Worm (Caenorhabditis elegans) whole organism, L3 larva: ENCODE measurements around the gene xpo-3.

Experiments
- R02D3.7 ChIP-seq: fragments of 150-350 bp; optimal IDR thresholded peaks from 2 replicates; lab custom pipeline; 2014; ENCODE audit warnings: missing biosample characterization, missing genetic modification characterization
- aly-2 ChIP-seq: fragments of 150-350 bp; optimal IDR thresholded peaks from 2 replicates; lab custom pipeline; 2014; ENCODE audit warnings: missing biosample characterization, missing genetic modification characterization
- ceh-16 ChIP-seq: sonication (generic microtip); optimal IDR thresholded peaks from 2 replicates; lab custom pipeline; 2017; ENCODE audit warnings: missing biosample characterization, missing genetic modification characterization
- ceh-82 ChIP-seq: fragments of 150-350 bp; optimal IDR thresholded peaks from 2 replicates; lab custom pipeline; 2014; ENCODE audit warnings: missing biosample characterization, missing genetic modification characterization
- ceh-9 ChIP-seq: sonication (generic microtip); optimal IDR thresholded peaks from 2 replicates; lab custom pipeline; 2018; ENCODE audit warnings: missing biosample characterization, missing genetic modification characterization
- daf-12 ChIP-seq: fragments of 150-350 bp; optimal IDR thresholded peaks from 2 replicates; lab custom pipeline; 2014; ENCODE audit warnings: missing biosample characterization, missing genetic modification reagents, missing genetic modification characterization
- egl-5 ChIP-seq: fragments of 150-350 bp; optimal IDR thresholded peaks from 2 replicates; lab custom pipeline; 2017; ENCODE audit warnings: missing biosample characterization, missing genetic modification reagents, missing genetic modification characterization, inconsistent platforms
- elt-1 ChIP-seq: fragments of 150-350 bp; optimal IDR thresholded peaks from 2 replicates; lab custom pipeline; 2014; ENCODE audit warnings: missing biosample characterization, missing genetic modification characterization
- elt-2 ChIP-seq: sonication (generic microtip); optimal IDR thresholded peaks from 2 replicates; lab custom pipeline; 2016; ENCODE audit warnings: missing genetic modification reagents, mild to moderate bottlenecking, missing genetic modification characterization, missing compliant biosample characterization
- eor-1 ChIP-seq, 2 experiments: fragments of 150-350 bp; optimal IDR thresholded peaks; 2 replicates each; lab custom pipeline; 2014 to 2018; ENCODE audit warnings: missing biosample characterization in 2 of 2, missing genetic modification characterization in 2 of 2
- fkh-10 ChIP-seq: sonication (generic microtip); optimal IDR thresholded peaks from 2 replicates; lab custom pipeline; 2017; ENCODE audit warnings: missing biosample characterization, missing genetic modification reagents, missing genetic modification characterization
- fos-1 ChIP-seq: fragments of 150-350 bp; optimal IDR thresholded peaks from 2 replicates; lab custom pipeline; 2014; ENCODE audit warnings: missing biosample characterization, missing genetic modification characterization
- hmg-11 ChIP-seq: sonication (generic microtip); optimal IDR thresholded peaks from 2 replicates; lab custom pipeline; 2016; ENCODE audit warnings: missing genetic modification characterization, missing compliant biosample characterization
- jun-1 ChIP-seq: fragments of 150-350 bp; optimal IDR thresholded peaks from 2 replicates; lab custom pipeline; 2014; ENCODE audit warnings: missing biosample characterization, missing genetic modification reagents, missing genetic modification characterization
- lin-15B ChIP-seq: fragments of 150-350 bp; optimal IDR thresholded peaks from 2 replicates; lab custom pipeline; 2014; ENCODE audit warnings: missing biosample characterization, missing genetic modification characterization
- lin-39 ChIP-seq: fragments of 150-350 bp; optimal IDR thresholded peaks from 2 replicates; lab custom pipeline; 2018; ENCODE audit warnings: missing biosample characterization, missing genetic modification reagents, missing genetic modification characterization
- lsy-12 ChIP-seq: sonication (generic microtip); optimal IDR thresholded peaks from 2 replicates; lab custom pipeline; 2016; ENCODE audit warnings: mild to moderate bottlenecking, missing genetic modification characterization, missing compliant biosample characterization
- nfya-1 ChIP-seq: sonication (generic microtip); optimal IDR thresholded peaks from 2 replicates; lab custom pipeline; 2017; ENCODE audit warnings: missing genetic modification characterization, mild to moderate bottlenecking, missing compliant biosample characterization, antibody characterized with exemption, moderate library complexity; ENCODE audit not compliant: insufficient read depth
- nhr-11 ChIP-seq: fragments of 150-350 bp; optimal IDR thresholded peaks from 2 replicates; lab custom pipeline; 2014; ENCODE audit warnings: missing biosample characterization, missing genetic modification characterization
- nhr-12 ChIP-seq: fragments of 150-350 bp; optimal IDR thresholded peaks from 2 replicates; lab custom pipeline; 2014; ENCODE audit warnings: missing biosample characterization, missing genetic modification characterization
- nhr-23 ChIP-seq: fragments of 150-350 bp; optimal IDR thresholded peaks from 2 replicates; lab custom pipeline; 2014; ENCODE audit warnings: missing biosample characterization, missing genetic modification reagents, missing genetic modification characterization
- nhr-237 ChIP-seq: fragments of 150-350 bp; optimal IDR thresholded peaks from 2 replicates; lab custom pipeline; 2014; ENCODE audit warnings: missing biosample characterization, missing genetic modification characterization
- nhr-25 ChIP-seq: sonication (generic microtip); optimal IDR thresholded peaks from 2 replicates; lab custom pipeline; 2017; ENCODE audit warnings: missing biosample characterization, missing genetic modification characterization
- nhr-28 ChIP-seq: fragments of 150-350 bp; optimal IDR thresholded peaks from 2 replicates; lab custom pipeline; 2014; ENCODE audit warnings: missing biosample characterization, missing genetic modification characterization
- nhr-43 ChIP-seq: sonication (generic microtip); optimal IDR thresholded peaks from 2 replicates; lab custom pipeline; 2016; ENCODE audit warnings: mild to moderate bottlenecking, missing genetic modification characterization, missing compliant biosample characterization; ENCODE audit not compliant: poor library complexity, severe bottlenecking
- nhr-67 ChIP-seq: fragments of 150-350 bp; optimal IDR thresholded peaks from 2 replicates; lab custom pipeline; 2014; ENCODE audit warnings: missing biosample characterization, missing genetic modification characterization
- nhr-76 ChIP-seq: fragments of 150-350 bp; sonication (generic microtip); optimal IDR thresholded peaks from 5 replicates; lab custom pipeline; 2014; ENCODE audit warnings: missing biosample characterization, missing genetic modification characterization
- nhr-77 ChIP-seq: fragments of 150-350 bp; optimal IDR thresholded peaks from 2 replicates; lab custom pipeline; 2014; ENCODE audit warnings: missing biosample characterization, missing genetic modification characterization
- pha-4 ChIP-seq: fragments of 150-350 bp; optimal IDR thresholded peaks from 2 replicates; lab custom pipeline; 2014; ENCODE audit warnings: missing biosample characterization, missing genetic modification reagents, missing genetic modification characterization
- pqm-1 ChIP-seq: fragments of 150-350 bp; optimal IDR thresholded peaks from 2 replicates; lab custom pipeline; 2017; ENCODE audit warnings: missing biosample characterization, missing genetic modification characterization, inconsistent platforms
- snpc-4 ChIP-seq: fragments of 150-350 bp; optimal IDR thresholded peaks from 2 replicates; lab custom pipeline; 2014; ENCODE audit warnings: missing biosample characterization, missing genetic modification characterization
- unc-62 ChIP-seq: fragments of 150-350 bp; sonication (generic microtip); optimal IDR thresholded peaks from 4 replicates; lab custom pipeline; 2014; ENCODE audit warnings: missing biosample characterization, missing genetic modification reagents, missing genetic modification characterization
- zag-1 ChIP-seq: fragments of 150-350 bp; optimal IDR thresholded peaks from 2 replicates; lab custom pipeline; 2014; ENCODE audit warnings: missing biosample characterization, missing genetic modification characterization
- ztf-11 ChIP-seq: fragments of 150-350 bp; optimal IDR thresholded peaks from 2 replicates; lab custom pipeline; 2014; ENCODE audit warnings: missing biosample characterization, missing genetic modification characterization
- ztf-4 ChIP-seq: fragments of 150-350 bp; optimal IDR thresholded peaks from 2 replicates; lab custom pipeline; 2014; ENCODE audit warnings: missing biosample characterization, missing genetic modification characterization

The xpo-3 gene

ce11 chrIV:7902221-7902904 lies 21.5 kb downstream of the xpo-3 start, which contains the start of gene arp-11:
Gene arp-11, minus strand, starts transcription at chrIV:7902271.
- TF ChIP-seq daf-12: no peak
- TF ChIP-seq pha-4 (tag; lab: Kevin White, UChicago): peak; percentile 92
- TF ChIP-seq nfya-1 (tag; lab: Kevin White, UChicago): peak; percentile 90
- TF ChIP-seq lin-39: peak; percentile 15
- no peak for TF ChIP-seq ztf-11 (tag; lab: Kevin White, UChicago)
- TF ChIP-seq ceh-82 (tag; lab: Kevin White, UChicago): no peak
- TF ChIP-seq lsy-12: peak; percentile 54
- no peak for TF ChIP-seq nhr-67 (tag; lab: Kevin White, UChicago)
- peak; percentile 96 for TF ChIP-seq elt-2 (tag; lab: Kevin White, UChicago)
- peak; percentile 61 for TF ChIP-seq egl-5 (tag; lab: Kevin White, UChicago)
- TF ChIP-seq hmg-11 (tag; lab: Kevin White, UChicago): peak; percentile 49
- TF ChIP-seq pqm-1 (tag; lab: Kevin White, UChicago): peak; percentile 84
- TF ChIP-seq zag-1 (tag; lab: Kevin White, UChicago): no peak
- no peak for TF ChIP-seq ceh-16 (tag; lab: Kevin White, UChicago)
- TF ChIP-seq nhr-11 (tag; lab: Kevin White, UChicago): no peak
- TF ChIP-seq nhr-25: peak; percentile 75
- peak; percentile 53 for TF ChIP-seq snpc-4 (tag; lab: Kevin White, UChicago)
- peak; percentile 11 for TF ChIP-seq nhr-43 (tag; lab: Kevin White, UChicago)
- no peak for TF ChIP-seq ztf-4 (tag; lab: Kevin White, UChicago)
- TF ChIP-seq jun-1 (tag; lab: Kevin White, UChicago): peak; percentile 69
- peak; percentile 71 for TF ChIP-seq nhr-23 (tag; lab: Kevin White, UChicago)
- TF ChIP-seq lin-15B (tag; lab: Kevin White, UChicago): peak; percentile 70
- TF ChIP-seq, all 47 proteins: peak for 14

ce11 chrIV:7898489-7898888 lies 25.3 kb downstream of the xpo-3 start:
- TF ChIP-seq nhr-25 (no peak), lin-15B (tag; lab: Kevin White, UChicago) (no peak), eor-1 (tag; optimal IDR thresholded peaks at IDR 0.05; lab: Kevin White, UChicago) (no peak), nhr-76 (tag; lab: Kevin White, UChicago) (no peak), jun-1 (tag; lab: Kevin White, UChicago) (no peak), ceh-9 (tag; lab: Kevin White, UChicago) (no peak), nfya-1 (tag; lab: Kevin White, UChicago) (no peak), unc-62 (GFP tag; lab: Kevin White, UChicago) (no peak), lin-39 (no peak), nhr-23 (tag; lab: Kevin White, UChicago) (no peak), nhr-67 (tag; lab: Kevin White, UChicago) (no peak), pqm-1 (tag; lab: Kevin White, UChicago) (peak; percentile 75), elt-1 (tag; lab: Kevin White, UChicago) (no peak), fkh-10 (GFP tag; lab: Kevin White, UChicago) (no peak), aly-2 (tag; lab: Kevin White, UChicago) (no peak), nhr-237 (no peak), daf-12 (no peak), fos-1 (no peak), ceh-82 (tag; lab: Kevin White, UChicago) (no peak), elt-2 (tag; lab: Kevin White, UChicago) (peak; percentile 79), nhr-77 (tag; lab: Kevin White, UChicago) (no peak), hmg-11 (tag; lab: Kevin White, UChicago) (no peak), R02D3.7 (tag; lab: Kevin White, UChicago) (no peak), pha-4 (tag; lab: Kevin White, UChicago) (peak; percentile 42), ztf-11 (tag; lab: Kevin White, UChicago) (no peak), nhr-28 (tag; lab: Kevin White, UChicago) (no peak)

ce11 chrIV:7897953-7898352 lies 25.9 kb downstream of the xpo-3 start:
- TF ChIP-seq fkh-10 (GFP tag; lab: Kevin White, UChicago) (peak; percentile 74), nhr-237 (no peak)

ce11 chrIV:7897443-7897842 lies 26.4 kb downstream of the xpo-3 start, which contains the start of gene ilys-4:
Gene ilys-4, minus strand, starts transcription at chrIV:7897543.
- TF ChIP-seq nhr-12: no peak
- peak; percentile 62 for TF ChIP-seq lin-39
- TF ChIP-seq, all 47 proteins: peak for 1
